Fruit fly (Drosophila melanogaster): ENCODE data around the gene CG6310.

The CG6310 gene

DNA sequence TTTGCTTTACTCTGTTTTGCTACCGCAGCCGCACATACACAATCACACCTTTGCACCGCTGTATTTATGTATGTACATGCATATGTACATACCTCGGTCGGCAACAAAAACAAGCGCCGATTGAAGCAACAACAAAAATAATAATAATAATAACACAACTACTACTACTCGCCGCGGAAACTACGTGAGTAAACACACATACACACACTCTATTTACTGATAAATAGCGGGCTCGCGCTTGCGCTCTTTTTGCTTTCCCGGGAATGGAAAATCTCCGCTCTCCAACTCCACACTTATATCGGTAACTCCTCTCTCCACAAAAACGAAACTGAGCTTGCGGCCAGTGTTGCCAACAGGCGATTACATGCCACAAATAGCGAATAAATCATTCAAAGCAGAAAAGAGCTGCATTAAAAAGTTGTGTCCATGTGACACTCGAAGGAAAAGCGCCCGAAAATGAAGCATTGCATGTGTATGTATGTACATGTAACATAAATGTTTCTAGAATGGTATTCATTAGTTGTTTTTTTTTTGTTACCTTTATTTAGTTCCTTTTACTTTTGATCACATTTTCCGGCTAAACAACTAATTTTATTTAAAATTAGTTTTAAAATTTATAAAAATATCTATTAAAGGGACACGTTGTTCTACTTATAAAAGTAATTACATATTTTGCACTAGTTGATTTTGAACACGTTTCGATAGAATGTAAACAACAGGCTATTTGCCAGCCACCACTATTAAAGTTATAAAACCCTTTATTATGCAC, 49.1 kb upstream of the CG6310 start (continued):
- TF ChIP-seq run (tag; optimal IDR thresholded peaks at IDR 0.05): peak; percentile 63
- peak; percentile 43; the same call in 1 of the 3 replicates for TF ChIP-seq Doc3 (GFP tag; IDR thresholded peaks at IDR 0.05; ENCODE audit: partially characterized antibody)
- TF ChIP-seq Lim3 (GFP tag; IDR thresholded peaks at IDR 0.05): no peak
- peak; percentile 58 for TF ChIP-seq shn (GFP tag; optimal IDR thresholded peaks at IDR 0.05)
- peak; percentile 84 for TF ChIP-seq onecut (GFP tag; IDR thresholded peaks at IDR 0.05)
- no peak for TF ChIP-seq sima (GFP tag; optimal IDR thresholded peaks at IDR 0.05)
- peak; percentile 35 for TF ChIP-seq Antp (GFP tag; optimal IDR thresholded peaks at IDR 0.05)
- no peak for TF ChIP-seq emc (GFP tag; optimal IDR thresholded peaks at IDR 0.05)
- TF ChIP-seq CG3281 (GFP tag; optimal IDR thresholded peaks at IDR 0.05): peak; percentile 74
- TF ChIP-seq Hsf (GFP tag; optimal IDR thresholded peaks at IDR 0.05): peak; percentile 38
- no peak for TF ChIP-seq CG42726 (GFP tag; IDR thresholded peaks at IDR 0.05; ENCODE audit: partially characterized antibody)
- peak; percentile 55 for TF ChIP-seq Dek (tag; optimal IDR thresholded peaks at IDR 0.05)
- TF ChIP-seq fd102C (GFP tag; optimal IDR thresholded peaks at IDR 0.05): peak; percentile 88
- TF ChIP-seq CG3726 (GFP tag; IDR thresholded peaks at IDR 0.05): no peak
- peak; percentile 55 for TF ChIP-seq Blimp-1 (GFP tag; optimal IDR thresholded peaks at IDR 0.05)
- TF ChIP-seq CG17359 (tag; optimal IDR thresholded peaks at IDR 0.05): peak; percentile 73
- TF ChIP-seq Taf1 (GFP tag; IDR thresholded peaks at IDR 0.05): no peak
- TF ChIP-seq Atf3 (GFP tag; optimal IDR thresholded peaks at IDR 0.05): peak; percentile 42
- TF ChIP-seq Lpt (GFP tag; optimal IDR thresholded peaks at IDR 0.05): no peak
- peak; percentile 25 for TF ChIP-seq btn (GFP tag; optimal IDR thresholded peaks at IDR 0.05)
- peak; percentile 47 for TF ChIP-seq en (GFP tag; optimal IDR thresholded peaks at IDR 0.05)
- TF ChIP-seq CG13424 (tag; optimal IDR thresholded peaks at IDR 0.05): peak; percentile 72
- peak; percentile 73 for TF ChIP-seq CG15514 (GFP tag; optimal IDR thresholded peaks at IDR 0.05)
- TF ChIP-seq Drgx (GFP tag; IDR thresholded peaks at IDR 0.05): peak; percentile 53; the same call in 1 of the 2 replicates
- peak; percentile 77 to 78 for TF ChIP-seq Trl (optimal IDR thresholded peaks at IDR 0.05)
- TF ChIP-seq Trl (GFP tag; optimal IDR thresholded peaks at IDR 0.05): peak; percentile 59
- peak; percentile 69 for TF ChIP-seq CG17328 (GFP tag; IDR thresholded peaks at IDR 0.05)
- TF ChIP-seq danr (GFP tag; IDR thresholded peaks at IDR 0.05): peak; percentile 20; the same call in 1 of the 2 replicates
- peak; percentile 18 for TF ChIP-seq maf-S (GFP tag; optimal IDR thresholded peaks at IDR 0.05)
- peak; percentile 77 for TF ChIP-seq zfh1 (GFP tag; IDR thresholded peaks at IDR 0.05)
- peak; percentile 52; the same call in 1 of the 2 replicates for TF ChIP-seq Nf-YA (GFP tag; IDR thresholded peaks at IDR 0.05)
- peak; percentile 68; the same call in 1 of the 2 replicates for TF ChIP-seq CG1024 (GFP tag; IDR thresholded peaks at IDR 0.05)
- peak; percentile 12 for TF ChIP-seq CG4617 (GFP tag; optimal IDR thresholded peaks at IDR 0.05; ENCODE audit: borderline replicate concordance)
- TF ChIP-seq CG18599 (GFP tag; optimal IDR thresholded peaks at IDR 0.05): peak; percentile 91
- peak; percentile 47 for TF ChIP-seq tx (GFP tag; optimal IDR thresholded peaks at IDR 0.05)
- TF ChIP-seq exex (tag; optimal IDR thresholded peaks at IDR 0.05): peak; percentile 68
- TF ChIP-seq CG13123 (GFP tag; optimal IDR thresholded peaks at IDR 0.05): peak; percentile 68
- TF ChIP-seq CG6654 (GFP tag; optimal IDR thresholded peaks at IDR 0.05): no peak
- peak; percentile 12 for TF ChIP-seq CG4424 (GFP tag; optimal IDR thresholded peaks at IDR 0.05)
- peak; percentile 19 for TF ChIP-seq trh (GFP tag; optimal IDR thresholded peaks at IDR 0.05)
- no peak for TF ChIP-seq luna (GFP tag; optimal IDR thresholded peaks at IDR 0.05)
- peak; percentile 89 for TF ChIP-seq CG7987 (GFP tag; optimal IDR thresholded peaks at IDR 0.05)
- no peak for TF ChIP-seq Scr (GFP tag; IDR thresholded peaks at IDR 0.05; ENCODE audit: partially characterized antibody)
- peak; percentile 88 for TF ChIP-seq CG15696 (tag; optimal IDR thresholded peaks at IDR 0.05)
- TF ChIP-seq Dip2 (GFP tag; IDR thresholded peaks at IDR 0.05): no peak
- peak; percentile 37 for TF ChIP-seq Myb (GFP tag; optimal IDR thresholded peaks at IDR 0.05)
- TF ChIP-seq TFAM (GFP tag; optimal IDR thresholded peaks at IDR 0.05): no peak
- no peak; the same call in 1 of the 2 replicates for TF ChIP-seq CG11085 (GFP tag; IDR thresholded peaks at IDR 0.05)
- peak; percentile 91 for TF ChIP-seq CG1233 (GFP tag; optimal IDR thresholded peaks at IDR 0.05)
- TF ChIP-seq CG31388 (GFP tag; optimal IDR thresholded peaks at IDR 0.05): peak; percentile 5
